Worm (Caenorhabditis elegans) whole organism, L2 larva: ENCODE data around the gene rip-1.

Experiments
- C34F6.9 ChIP-seq: fragments of 150-350 bp; optimal IDR thresholded peaks from 2 replicates; lab custom pipeline; 2014; ENCODE audit warnings: missing biosample characterization, missing genetic modification characterization
- Y55F3AM.14 ChIP-seq: fragments of 200-800 bp; sonication (Bioruptor generic); optimal IDR thresholded peaks from 2 replicates; lab custom pipeline; 2018; ENCODE audit warnings: mild to moderate bottlenecking, missing genetic modification characterization, missing compliant biosample characterization
- ZK546.5 ChIP-seq: sonication (generic microtip); optimal IDR thresholded peaks from 2 replicates; lab custom pipeline; 2017; ENCODE audit warnings: missing biosample characterization, missing genetic modification characterization
- alr-1 ChIP-seq: fragments of 150-350 bp; optimal IDR thresholded peaks from 2 replicates; lab custom pipeline; 2014; ENCODE audit warnings: missing biosample characterization, missing genetic modification characterization
- ama-1 ChIP-seq: fragments of 150-350 bp; optimal IDR thresholded peaks from 2 replicates; lab custom pipeline; 2018; ENCODE audit warnings: inconsistent platforms
- blmp-1 ChIP-seq: sonication (generic microtip); optimal IDR thresholded peaks from 2 replicates; lab custom pipeline; 2017; ENCODE audit warnings: missing genetic modification characterization, mild to moderate bottlenecking, missing compliant biosample characterization, antibody characterized with exemption, moderate library complexity; ENCODE audit not compliant: insufficient read depth
- ceh-16 ChIP-seq: fragments of 150-350 bp; optimal IDR thresholded peaks from 2 replicates; lab custom pipeline; 2014; ENCODE audit warnings: missing biosample characterization, missing genetic modification characterization
- ceh-82 ChIP-seq: fragments of 150-350 bp; optimal IDR thresholded peaks from 2 replicates; lab custom pipeline; 2014; ENCODE audit warnings: missing biosample characterization, missing genetic modification characterization
- crh-2 ChIP-seq: sonication (generic microtip); optimal IDR thresholded peaks from 2 replicates; lab custom pipeline; 2017; ENCODE audit warnings: missing biosample characterization, missing genetic modification characterization
- dmd-4 ChIP-seq: sonication (generic microtip); optimal IDR thresholded peaks from 2 replicates; lab custom pipeline; 2017; ENCODE audit warnings: missing biosample characterization, missing genetic modification characterization
- egl-27 ChIP-seq: sonication (generic microtip); optimal IDR thresholded peaks from 3 replicates; lab custom pipeline; 2017; ENCODE audit warnings: missing biosample characterization, missing genetic modification reagents, missing genetic modification characterization
- elt-3 ChIP-seq: sonication (generic microtip); optimal IDR thresholded peaks from 2 replicates; lab custom pipeline; 2017; ENCODE audit warnings: missing biosample characterization, missing genetic modification characterization
- fos-1 ChIP-seq: fragments of 150-350 bp; optimal IDR thresholded peaks from 2 replicates; lab custom pipeline; 2014; ENCODE audit warnings: missing biosample characterization, missing genetic modification characterization
- gmeb-1 ChIP-seq: fragments of 150-350 bp; optimal IDR thresholded peaks from 2 replicates; lab custom pipeline; 2014; ENCODE audit warnings: missing biosample characterization, missing genetic modification characterization
- lin-11 ChIP-seq: fragments of 150-350 bp; sonication (generic microtip); optimal IDR thresholded peaks from 2 replicates; lab custom pipeline; 2014; ENCODE audit warnings: missing biosample characterization, missing genetic modification characterization, inconsistent platforms, mixed read lengths
- lin-13 ChIP-seq: fragments of 150-350 bp; optimal IDR thresholded peaks from 2 replicates; lab custom pipeline; 2014; ENCODE audit warnings: missing biosample characterization, missing genetic modification reagents, missing genetic modification characterization
- lin-39 ChIP-seq: fragments of 150-350 bp; optimal IDR thresholded peaks from 2 replicates; lab custom pipeline; 2014; ENCODE audit warnings: missing biosample characterization, missing genetic modification reagents, missing genetic modification characterization
- lsy-2 ChIP-seq, 2 experiments: fragments of 150-350 bp in 1 of 2; sonication (generic microtip) in 1 of 2; optimal IDR thresholded peaks; 2 replicates each; lab custom pipeline; 2014 to 2017; ENCODE audit warnings: missing biosample characterization in 2 of 2, missing genetic modification characterization in 2 of 2
- mbf-1 ChIP-seq: sonication (generic microtip); optimal IDR thresholded peaks from 2 replicates; lab custom pipeline; 2017; ENCODE audit warnings: missing biosample characterization, missing genetic modification characterization
- mdl-1 ChIP-seq, 2 experiments: fragments of 150-350 bp in 1 of 2; sonication (generic microtip) in 1 of 2; optimal IDR thresholded peaks; 2 replicates each; lab custom pipeline; 2017; ENCODE audit warnings: missing biosample characterization in 2 of 2, missing genetic modification characterization in 2 of 2
- nhr-11 ChIP-seq: fragments of 150-350 bp; optimal IDR thresholded peaks from 2 replicates; lab custom pipeline; 2014; ENCODE audit warnings: missing biosample characterization, missing genetic modification characterization
- nhr-12 ChIP-seq: fragments of 150-350 bp; optimal IDR thresholded peaks from 2 replicates; lab custom pipeline; 2014; ENCODE audit warnings: missing biosample characterization, missing genetic modification characterization
- nhr-129 ChIP-seq: fragments of 150-350 bp; optimal IDR thresholded peaks from 2 replicates; lab custom pipeline; 2014; ENCODE audit warnings: missing biosample characterization, missing genetic modification characterization
- nhr-21 ChIP-seq: fragments of 150-350 bp; optimal IDR thresholded peaks from 2 replicates; lab custom pipeline; 2014; ENCODE audit warnings: missing biosample characterization, missing genetic modification characterization
- nhr-237 ChIP-seq: fragments of 150-350 bp; optimal IDR thresholded peaks from 2 replicates; lab custom pipeline; 2014; ENCODE audit warnings: missing biosample characterization, missing genetic modification characterization
- nhr-25 ChIP-seq: fragments of 150-350 bp; sonication (generic microtip); optimal IDR thresholded peaks from 3 replicates; lab custom pipeline; 2014; ENCODE audit warnings: missing biosample characterization, missing genetic modification characterization
- nhr-77 ChIP-seq: fragments of 150-350 bp; optimal IDR thresholded peaks from 2 replicates; lab custom pipeline; 2014; ENCODE audit warnings: missing biosample characterization, missing genetic modification characterization
- peb-1 ChIP-seq: fragments of 150-350 bp; optimal IDR thresholded peaks from 2 replicates; lab custom pipeline; 2014; ENCODE audit warnings: missing biosample characterization, missing genetic modification characterization
- sem-4 ChIP-seq: fragments of 150-350 bp; optimal IDR thresholded peaks from 2 replicates; lab custom pipeline; 2014; ENCODE audit warnings: missing biosample characterization, missing genetic modification reagents, missing genetic modification characterization
- skn-1 ChIP-seq: sonication (generic microtip); optimal IDR thresholded peaks from 2 replicates; lab custom pipeline; 2017; ENCODE audit warnings: missing biosample characterization, missing genetic modification characterization
- sma-3 ChIP-seq: sonication (generic microtip); optimal IDR thresholded peaks from 2 replicates; lab custom pipeline; 2016; ENCODE audit warnings: missing genetic modification reagents, missing genetic modification characterization, missing compliant biosample characterization
- sma-9 ChIP-seq, 2 experiments: fragments of 150-350 bp in 1 of 2; sonication (generic microtip) in 1 of 2; optimal IDR thresholded peaks; 2 replicates each; lab custom pipeline; 2014 to 2016; ENCODE audit warnings: missing genetic modification characterization in 2 of 2, mild to moderate bottlenecking in 1 of 2, missing biosample characterization in 1 of 2, missing compliant biosample characterization in 1 of 2, missing genetic modification reagents in 1 of 2, moderate library complexity in 1 of 2
- snpc-4 ChIP-seq: fragments of 150-350 bp; optimal IDR thresholded peaks from 2 replicates; lab custom pipeline; 2014; ENCODE audit warnings: missing biosample characterization, missing genetic modification characterization
- unc-39 ChIP-seq: fragments of 150-350 bp; optimal IDR thresholded peaks from 2 replicates; lab custom pipeline; 2014; ENCODE audit warnings: missing biosample characterization, missing genetic modification characterization
- unc-55 ChIP-seq: fragments of 150-350 bp; sonication (generic microtip); optimal IDR thresholded peaks from 3 replicates; lab custom pipeline; 2014; ENCODE audit warnings: missing biosample characterization, missing genetic modification reagents, missing genetic modification characterization
- unc-62 ChIP-seq: fragments of 150-350 bp; optimal IDR thresholded peaks from 2 replicates; lab custom pipeline; 2014; ENCODE audit warnings: missing biosample characterization, missing genetic modification reagents, missing genetic modification characterization
- zag-1 ChIP-seq: fragments of 150-350 bp; optimal IDR thresholded peaks from 2 replicates; lab custom pipeline; 2014; ENCODE audit warnings: missing biosample characterization, missing genetic modification characterization
- ztf-1 ChIP-seq: fragments of 200-800 bp; sonication (Bioruptor generic); conservative IDR thresholded peaks from 2 replicates; pipeline ENCODE4 v1.3.6; 2022; ENCODE audit warnings: missing genetic modification characterization, missing compliant biosample characterization
- ztf-11 ChIP-seq: sonication (generic microtip); optimal IDR thresholded peaks from 2 replicates; lab custom pipeline; 2017; ENCODE audit warnings: missing biosample characterization, missing genetic modification characterization

Gene rip-1

DNA sequence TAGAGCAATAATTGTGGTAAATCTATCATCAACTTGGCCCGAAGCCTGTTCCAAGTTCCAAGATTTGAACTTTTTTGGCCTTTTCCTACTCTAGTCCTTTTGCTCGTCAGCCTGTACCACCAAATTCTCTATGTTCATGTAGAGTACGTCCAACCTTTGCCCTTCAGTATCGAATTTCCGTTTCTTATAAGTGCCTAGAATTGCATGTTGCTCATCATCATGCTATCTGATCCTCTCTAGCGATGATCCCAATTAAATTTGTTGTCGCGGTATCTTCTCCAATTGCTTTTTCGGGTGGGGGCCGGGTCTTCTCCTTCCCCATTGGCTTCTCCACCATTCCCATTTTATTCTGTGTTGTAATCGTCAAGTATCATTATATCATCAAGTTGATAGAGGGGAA lies 35.4 kb upstream of the rip-1 start:
- TF ChIP-seq mdl-1 (tag; optimal IDR thresholded peaks at IDR 0.05; lab: Kevin White, UChicago), result no peak
- TF ChIP-seq nhr-25, result no peak
- TF ChIP-seq ama-1, result no peak
- TF ChIP-seq C34F6.9 (tag; lab: Kevin White, UChicago), result no peak
- TF ChIP-seq gmeb-1 (tag; lab: Kevin White, UChicago), result no peak
- TF ChIP-seq skn-1 (tag; lab: Kevin White, UChicago), result no peak
- TF ChIP-seq nhr-237 (tag; lab: Kevin White, UChicago), result no peak
- TF ChIP-seq ceh-82, result no peak
- no peak for TF ChIP-seq lin-11 (tag; lab: Kevin White, UChicago)
- TF ChIP-seq peb-1 (tag; lab: Kevin White, UChicago), result no peak
- no peak for TF ChIP-seq nhr-21 (tag; lab: Kevin White, UChicago)
- no peak for TF ChIP-seq blmp-1
- no peak for TF ChIP-seq zag-1 (tag; lab: Kevin White, UChicago)
- no peak for TF ChIP-seq ZK546.5
- TF ChIP-seq egl-27 (tag; lab: Kevin White, UChicago), result no peak
- no peak for TF ChIP-seq lsy-2 (tag; optimal IDR thresholded peaks at IDR 0.05; lab: Kevin White, UChicago)
- TF ChIP-seq ceh-16 (tag; lab: Kevin White, UChicago), result no peak
- TF ChIP-seq elt-3 (tag; lab: Kevin White, UChicago), result no peak
- no peak for TF ChIP-seq mbf-1 (tag; lab: Kevin White, UChicago)
- no peak for TF ChIP-seq nhr-12 (tag; lab: Kevin White, UChicago)

DNA sequence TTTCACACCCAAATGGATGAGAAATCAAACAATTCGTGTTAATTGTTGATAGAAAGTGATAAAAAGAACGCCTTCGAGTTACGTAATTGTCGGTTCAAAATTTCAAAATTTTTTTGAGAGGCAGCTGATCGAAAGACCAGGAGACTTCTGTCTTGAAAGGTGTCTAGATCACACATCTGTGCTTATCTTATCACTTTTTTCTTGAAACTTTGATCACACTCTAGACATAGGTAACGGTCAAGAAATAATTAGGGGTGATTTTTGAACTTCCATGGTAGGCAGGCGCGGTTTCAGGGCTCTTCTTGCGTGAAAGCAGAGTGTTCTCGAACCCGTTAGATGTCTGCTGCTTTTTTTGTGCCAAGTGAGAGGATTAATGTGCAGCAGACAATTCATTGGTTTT lies 34.8 kb upstream of the rip-1 start:
- TF ChIP-seq unc-55 (no peak), ztf-11 (tag; lab: Kevin White, UChicago) (no peak)

DNA sequence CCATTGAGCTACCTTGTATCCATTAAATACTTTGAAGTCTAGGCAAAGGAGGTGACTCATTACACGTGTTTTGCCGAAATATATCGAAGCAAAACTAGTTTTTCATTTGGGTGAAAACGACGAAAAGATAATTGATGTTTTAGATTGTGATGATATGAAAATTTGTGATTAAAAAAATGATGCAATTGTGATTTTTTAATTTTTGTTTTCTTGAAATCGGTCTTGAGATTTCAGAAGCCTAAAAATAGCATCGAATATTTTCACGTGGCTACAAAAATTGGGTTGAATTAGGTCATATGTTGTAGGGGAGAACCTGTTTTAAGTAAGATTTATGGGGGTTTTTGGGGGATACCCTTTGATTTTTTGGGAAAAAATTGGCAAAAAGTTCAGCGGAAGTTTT lies 32.0 kb upstream of the rip-1 start:
- TF ChIP-seq unc-62 (GFP tag; lab: Kevin White, UChicago), result no peak
- no peak for TF ChIP-seq lin-11 (tag; lab: Kevin White, UChicago)
- TF ChIP-seq nhr-77 (tag; lab: Kevin White, UChicago), result no peak
- TF ChIP-seq ZK546.5, result no peak
- no peak for TF ChIP-seq nhr-237 (tag; lab: Kevin White, UChicago)
- TF ChIP-seq unc-39 (tag; lab: Kevin White, UChicago), result no peak
- peak in 1 of 2 experiments; percentile 5 for TF ChIP-seq lsy-2 (tag; optimal IDR thresholded peaks at IDR 0.05; lab: Kevin White, UChicago)
- no peak for TF ChIP-seq Y55F3AM.14
- no peak for TF ChIP-seq peb-1 (tag; lab: Kevin White, UChicago)
- TF ChIP-seq ama-1, result no peak
- TF ChIP-seq blmp-1, result peak; percentile 19
- TF ChIP-seq sma-3 (GFP tag; lab: Kevin White, UChicago), result peak; percentile 25
- TF ChIP-seq mbf-1 (tag; lab: Kevin White, UChicago), result no peak
- TF ChIP-seq crh-2, result peak; percentile 22
- TF ChIP-seq ztf-11 (tag; lab: Kevin White, UChicago), result no peak
- TF ChIP-seq lin-13 (GFP tag; lab: Kevin White, UChicago), result no peak
- TF ChIP-seq fos-1 (tag; lab: Kevin White, UChicago), result peak; percentile 63
- TF ChIP-seq nhr-25, result peak; percentile 77
- no peak for TF ChIP-seq dmd-4 (tag; lab: Kevin White, UChicago)
- no peak for TF ChIP-seq sem-4
- no peak for TF ChIP-seq ztf-1 (GFP tag; lab: Robert Waterston, UW)
- TF ChIP-seq sma-9 (GFP tag; optimal IDR thresholded peaks at IDR 0.05; lab: Kevin White, UChicago), result peak; percentile 48
- TF ChIP-seq sma-9 (tag; optimal IDR thresholded peaks at IDR 0.05; lab: Kevin White, UChicago), result no peak
- no peak for TF ChIP-seq snpc-4 (tag; lab: Kevin White, UChicago)
- TF ChIP-seq unc-55, result no peak
- peak; percentile 77 for TF ChIP-seq nhr-129 (tag; lab: Kevin White, UChicago)

DNA sequence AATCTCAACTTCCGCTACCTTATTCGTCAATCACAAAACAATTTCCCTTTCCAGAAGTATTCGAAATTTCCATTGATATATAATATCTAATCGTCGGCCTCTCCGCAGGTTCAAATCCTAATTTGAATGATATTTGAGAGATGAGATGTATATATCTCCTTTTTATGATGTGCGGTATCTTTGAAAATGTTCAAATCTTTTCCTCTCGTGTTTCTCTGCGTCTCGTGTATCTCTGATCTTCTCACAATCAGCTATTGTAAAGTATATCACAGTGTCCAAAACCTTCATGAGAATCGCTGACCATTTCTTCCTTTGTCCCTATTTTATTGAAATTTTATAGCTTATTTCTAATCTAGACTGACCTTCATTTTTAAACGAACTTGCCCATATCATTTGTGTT lies 31.2 kb upstream of the rip-1 start:
- TF ChIP-seq lin-39, result no peak
- TF ChIP-seq sma-9 (GFP tag; optimal IDR thresholded peaks at IDR 0.05; lab: Kevin White, UChicago), result peak; percentile 9
- no peak for TF ChIP-seq sma-9 (tag; optimal IDR thresholded peaks at IDR 0.05; lab: Kevin White, UChicago)
- no peak for TF ChIP-seq nhr-11 (tag; lab: Kevin White, UChicago)
- no peak for TF ChIP-seq unc-39 (tag; lab: Kevin White, UChicago)
- TF ChIP-seq alr-1 (tag; lab: Kevin White, UChicago), result no peak
